Worm (Caenorhabditis elegans) whole organism, dauer: ENCODE measurements around the gene try-11.

Experiments used
- unc-62 ChIP-seq: sonication (generic microtip); optimal IDR thresholded peaks from 2 replicates; lab custom pipeline; 2017; ENCODE audit warnings: missing biosample characterization, missing genetic modification reagents, missing genetic modification characterization

try-11 gene

DNA sequence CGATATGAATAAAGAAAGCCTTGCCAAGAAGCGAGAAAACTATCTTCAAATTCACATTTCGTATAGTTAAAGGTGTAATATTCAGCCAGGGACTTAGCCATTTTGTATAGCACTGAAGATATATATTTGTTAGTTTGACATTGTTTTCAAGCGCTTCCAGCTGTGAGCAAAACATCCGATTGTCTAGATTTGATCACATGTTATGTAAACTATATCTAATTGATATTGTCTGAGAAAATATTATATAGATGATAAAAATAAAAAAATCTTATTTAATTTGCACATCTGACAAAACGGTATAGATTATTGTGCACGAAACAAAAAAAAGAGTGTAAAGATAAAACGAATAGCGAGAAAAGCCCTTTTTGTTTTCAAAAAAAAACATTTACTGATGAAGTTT lies 13.2 kb downstream of the try-11 start, which contains the start of gene srh-89:
Gene srh-89, minus strand, starts transcription at position 101 of the 400 bp plus-strand sequence.
- TF ChIP-seq unc-62 (GFP tag; lab: Kevin White, UChicago) = no peak

ce11 chrV:7465509-7465908 lies 14.0 kb downstream of the try-11 start, which contains the start of gene F25E5.1:
TSS of gene F25E5.1 (plus strand) at chrV:7465884.
- no peak for TF ChIP-seq unc-62 (GFP tag; lab: Kevin White, UChicago)

DNA sequence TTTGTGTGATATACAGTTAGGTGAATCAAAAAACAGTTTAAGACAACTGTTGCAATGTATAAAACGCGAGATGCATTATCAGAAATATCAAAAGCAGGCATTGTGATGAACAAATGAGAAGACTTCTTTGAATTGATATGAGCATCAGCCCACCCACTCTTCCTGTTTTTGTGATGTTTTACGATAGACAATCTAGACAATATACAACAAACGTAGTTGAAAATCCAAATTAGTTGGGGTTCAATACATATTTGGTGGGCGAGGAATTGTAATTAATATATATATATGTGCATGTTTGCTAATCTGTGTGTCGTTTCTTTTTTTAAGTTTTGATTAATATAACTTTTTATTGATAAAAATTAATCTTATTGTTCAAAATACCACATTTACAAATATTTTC lies 21.3 kb downstream of the try-11 start, which contains the start of gene str-28:
Gene str-28, minus strand, starts transcription at position 101 of the 400 bp plus-strand sequence.
- TF ChIP-seq unc-62 (GFP tag; lab: Kevin White, UChicago) = no peak

DNA sequence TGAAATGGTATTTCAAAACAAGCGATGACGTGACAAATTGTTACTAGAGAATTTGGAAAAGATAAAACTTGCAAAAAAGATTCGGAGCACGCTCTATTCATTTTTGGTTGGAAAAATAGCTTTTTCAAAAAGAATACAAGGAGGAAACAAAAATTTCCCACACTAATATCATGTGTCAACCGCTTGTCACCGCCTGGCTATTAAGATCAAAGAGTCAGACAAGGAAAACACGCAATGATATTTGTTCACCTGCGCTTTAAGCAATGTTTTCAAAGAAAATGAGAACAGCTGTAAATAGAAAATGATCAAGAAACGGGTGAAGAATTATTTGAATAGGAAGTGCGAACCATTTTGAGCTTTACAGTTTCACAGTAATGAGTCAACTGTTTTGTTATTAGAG lies 25.2 kb downstream of the try-11 start, which contains the start of gene srh-125:
Gene srh-125, minus strand, starts transcription at position 101 of the 400 bp plus-strand sequence.
- no peak for TF ChIP-seq unc-62 (GFP tag; lab: Kevin White, UChicago)

ce11 chrV:7478404-7478803 lies 26.9 kb downstream of the try-11 start, which contains the start of gene str-190:
TSS of gene str-190 (minus strand) at chrV:7478504.
- no peak for TF ChIP-seq unc-62 (GFP tag; lab: Kevin White, UChicago)

- no peak for TF ChIP-seq unc-62 (GFP tag; lab: Kevin White, UChicago)
These were observed 29.4 kb downstream of the try-11 start, which contains the start of gene C18B10.6 for ce11 chrV:7480949-7481348. TSS of gene C18B10.6 (minus strand) at chrV:7481049.

- TF ChIP-seq unc-62 (GFP tag; lab: Kevin White, UChicago) = no peak
These were observed 33.5 kb downstream of the try-11 start, which contains the start of gene srbc-8 for ce11 chrV:7485000-7485399. TSS of gene srbc-8 (minus strand) at chrV:7485100.

ce11 chrV:7487518-7487917 lies 36.0 kb downstream of the try-11 start, which contains the start of gene srbc-7:
TSS of gene srbc-7 (minus strand) at chrV:7487618.
- no peak for TF ChIP-seq unc-62 (GFP tag; lab: Kevin White, UChicago)

DNA sequence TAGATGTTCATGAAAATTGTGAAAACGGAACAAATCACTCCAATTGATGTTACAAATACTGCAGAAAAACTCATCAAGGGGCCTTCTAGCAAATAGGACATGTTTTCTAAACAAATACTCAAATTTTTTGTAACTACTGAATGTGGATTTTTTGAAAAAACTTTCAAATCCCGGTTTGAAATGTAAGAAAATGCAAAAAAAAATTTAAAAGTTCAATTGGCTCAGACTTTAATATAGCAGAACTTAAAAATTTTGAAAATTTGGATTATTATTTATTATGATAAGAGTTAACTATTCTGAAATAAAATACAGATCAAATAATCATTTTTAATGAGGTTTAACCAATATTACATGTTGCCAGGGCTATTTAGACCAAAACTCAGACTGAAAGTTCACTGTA lies 38.8 kb downstream of the try-11 start, which contains the start of gene srbc-9:
Gene srbc-9, minus strand, starts transcription at position 101 of the 400 bp plus-strand sequence.
- TF ChIP-seq unc-62 (GFP tag; lab: Kevin White, UChicago) = no peak

DNA sequence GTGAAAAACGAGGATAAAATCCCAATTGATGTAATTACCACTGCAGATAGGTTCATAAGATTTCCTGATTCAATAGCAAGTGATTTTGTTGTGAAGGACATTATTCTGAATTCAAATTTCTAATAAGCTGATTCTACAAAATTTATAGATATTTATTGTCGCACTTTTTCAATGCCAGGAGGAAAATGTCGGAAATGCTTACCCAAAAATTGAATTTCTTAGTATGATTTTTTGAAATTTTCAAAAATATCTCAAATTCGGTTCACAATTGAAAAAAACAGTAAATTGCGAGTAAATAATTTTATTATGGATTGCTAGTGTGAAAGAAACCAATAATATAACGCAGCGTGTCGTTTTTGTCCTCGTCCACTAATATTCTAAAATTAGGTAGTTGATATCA lies 41.4 kb downstream of the try-11 start, which contains the start of gene srbc-10:
Gene srbc-10, minus strand, starts transcription at position 101 of the 400 bp plus-strand sequence.
- no peak for TF ChIP-seq unc-62 (GFP tag; lab: Kevin White, UChicago)

DNA sequence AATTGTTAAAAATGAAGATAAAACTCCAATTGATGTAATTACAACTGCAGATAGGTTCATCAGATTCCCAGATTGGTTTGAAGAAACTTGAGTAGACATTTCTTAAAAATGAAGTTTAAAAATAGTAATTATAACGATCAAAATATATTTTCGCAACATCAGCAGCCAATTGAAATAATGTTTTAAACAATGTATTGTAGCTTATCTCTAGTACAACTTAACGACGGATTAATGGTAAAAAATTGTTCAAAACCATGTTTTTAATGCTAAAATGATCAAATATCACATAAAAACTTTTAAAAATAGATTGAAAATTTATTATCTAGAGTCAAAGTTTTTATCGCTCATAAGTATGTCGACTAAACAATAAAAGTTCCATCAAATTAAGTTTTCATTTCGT lies 43.7 kb downstream of the try-11 start, which contains the start of gene srbc-11:
Gene srbc-11, minus strand, starts transcription at position 101 of the 400 bp plus-strand sequence.
- TF ChIP-seq unc-62 (GFP tag; lab: Kevin White, UChicago) = no peak

DNA sequence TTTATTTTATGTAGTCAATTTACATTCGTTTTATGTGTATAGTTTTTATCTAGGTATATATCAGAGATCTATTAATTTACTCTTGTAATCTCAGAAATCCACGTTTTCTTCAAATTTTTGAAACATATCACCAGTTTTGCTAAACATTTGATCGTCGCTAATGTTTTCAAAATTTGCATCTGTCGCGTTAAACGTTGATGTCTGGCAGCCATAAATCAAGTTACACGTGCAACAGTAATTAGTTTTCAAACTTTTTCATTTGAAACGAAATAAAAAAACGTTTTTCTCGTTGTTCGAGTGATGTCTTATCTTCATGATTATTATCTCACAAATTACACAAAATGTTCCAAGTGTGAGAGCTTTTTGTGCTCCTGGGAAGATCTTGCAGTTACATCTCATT lies 45.9 kb downstream of the try-11 start, which contains the start of gene srh-79:
Gene srh-79, plus strand, starts transcription at position 301 of the 400 bp plus-strand sequence.
- no peak for TF ChIP-seq unc-62 (GFP tag; lab: Kevin White, UChicago)

ce11 chrV:7501194-7501593 lies 49.7 kb downstream of the try-11 start:
- TF ChIP-seq unc-62 (GFP tag; lab: Kevin White, UChicago) = no peak
